Fruit fly (Drosophila melanogaster) whole organism, pupa: ENCODE data around the gene Or98b.

Experiments
- CG12605 ChIP-seq: fragments of 200-800 bp; sonication (Bioruptor generic); IDR thresholded peaks from 2 replicates; pipeline ENCODE4 v1.3.6; 2022; ENCODE audit warnings: missing biosample characterization, missing genetic modification characterization
- CG13204 ChIP-seq: fragments of 200-800 bp; sonication (Bioruptor generic); optimal IDR thresholded peaks from 2 replicates; lab custom pipeline; 2018; ENCODE audit warnings: missing biosample characterization, mild to moderate bottlenecking, missing genetic modification characterization, moderate library complexity
- CG14655 ChIP-seq: fragments of 200-800 bp; sonication (Bioruptor generic); optimal IDR thresholded peaks from 3 replicates; lab custom pipeline; 2017; ENCODE audit warnings: mild to moderate bottlenecking, missing biosample characterization, missing genetic modification reagents, missing genetic modification characterization
- CG17806 ChIP-seq: fragments of 200-800 bp; sonication (Bioruptor generic); optimal IDR thresholded peaks from 2 replicates; lab custom pipeline; 2018; ENCODE audit warnings: missing biosample characterization, mild to moderate bottlenecking, missing genetic modification characterization, moderate library complexity
- CG32121 ChIP-seq: fragments of 200-800 bp; sonication (Bioruptor generic); IDR thresholded peaks from 2 replicates; pipeline ENCODE4 v1.3.6; 2022; ENCODE audit warnings: missing biosample characterization, missing genetic modification characterization
- CG34367 ChIP-seq: fragments of 200-800 bp; sonication (Bioruptor generic); optimal IDR thresholded peaks from 2 replicates; lab custom pipeline; 2018; ENCODE audit warnings: missing biosample characterization, mild to moderate bottlenecking, missing genetic modification characterization
- CG4496 ChIP-seq: fragments of 200-800 bp; sonication (Bioruptor generic); IDR thresholded peaks from 3 replicates; pipeline ENCODE4 v1.3.6; 2022; ENCODE audit warnings: missing biosample characterization, missing genetic modification characterization
- CG8159 ChIP-seq: fragments of 200-800 bp; sonication (Bioruptor generic); optimal IDR thresholded peaks from 3 replicates; lab custom pipeline; 2018; ENCODE audit warnings: missing biosample characterization, mild to moderate bottlenecking, missing genetic modification characterization, moderate library complexity
- CG9948 ChIP-seq: fragments of 200-800 bp; sonication (Bioruptor generic); optimal IDR thresholded peaks from 2 replicates; lab custom pipeline; 2018; ENCODE audit warnings: missing biosample characterization, mild to moderate bottlenecking, missing genetic modification characterization, moderate library complexity
- D1 ChIP-seq: fragments of 200-800 bp; sonication (Bioruptor generic); optimal IDR thresholded peaks from 2 replicates; lab custom pipeline; 2018; ENCODE audit warnings: missing biosample characterization, mild to moderate bottlenecking, missing genetic modification characterization, moderate library complexity
- EcR ChIP-seq: fragments of 200-800 bp; sonication (Bioruptor generic); optimal IDR thresholded peaks from 3 replicates; lab custom pipeline; 2019; ENCODE audit warnings: missing biosample characterization, missing genetic modification characterization, mild to moderate bottlenecking, moderate library complexity, missing genetic modification reagents
- Ets98B ChIP-seq: fragments of 200-800 bp; sonication (Bioruptor generic); IDR thresholded peaks from 2 replicates; pipeline ENCODE4 v1.3.6; 2022; ENCODE audit warnings: missing biosample characterization, missing genetic modification characterization
- Pif1A ChIP-seq: fragments of 200-800 bp; sonication (Bioruptor generic); optimal IDR thresholded peaks from 3 replicates; lab custom pipeline; 2016; ENCODE audit warnings: missing biosample characterization, missing genetic modification characterization

- TF ChIP-seq Ets98B (GFP tag; lab: Robert Waterston, UW) (peak; percentile 69), CG8159 (tag; lab: Kevin White, UChicago) (peak; percentile 62), Pif1A (peak; percentile 43), D1 (tag; lab: Kevin White, UChicago) (no peak), CG9948 (peak; percentile 49), EcR (GFP tag; lab: Kevin White, UChicago) (no peak), CG12605 (GFP tag; lab: Robert Waterston, UW) (0 out of 2 replicates have a peak, but pooled peaks have one; percentile 18), CG14655 (GFP tag; lab: Kevin White, UChicago) (peak; percentile 57), CG13204 (no peak), CG4496 (GFP tag; lab: Robert Waterston, UW) (peak; percentile 73), CG17806 (tag; lab: Kevin White, UChicago) (peak; percentile 46), CG34367 (tag; lab: Kevin White, UChicago) (peak; percentile 33), CG32121 (GFP tag; lab: Robert Waterston, UW) (peak; percentile 44; the same call in 1 of the 2 replicates)
Observed at dm6 chr3R:28339654-28340605, 12.1 kb upstream of the Or98b start, which contains the start of the genes Gfat2 and Moca-cyp.
